Fruit fly (Drosophila melanogaster): Measurements from ENCODE around the gene Ns3.

- TF ChIP-seq pan (optimal IDR thresholded peaks at IDR 0.05) (no peak), CrebA (GFP tag; optimal IDR thresholded peaks at IDR 0.05; ENCODE audit: borderline replicate concordance) (no peak), OdsH (GFP tag; optimal IDR thresholded peaks at IDR 0.05) (no peak), usp (GFP tag; optimal IDR thresholded peaks at IDR 0.05) (no peak), br (GFP tag; optimal IDR thresholded peaks at IDR 0.05) (no peak), dl (GFP tag; optimal IDR thresholded peaks at IDR 0.05; ENCODE audit: insufficient read depth in 1 of 2, partially characterized antibody in 2 of 2) (no peak), lola (GFP tag; optimal IDR thresholded peaks at IDR 0.05) (no peak), h (GFP tag; optimal IDR thresholded peaks at IDR 0.05) (no peak)
Observed at dm6 chrX:1469717-1470116, 5.7 kb upstream of the Ns3 start, which contains the start of gene CG32808.
